Worm (Caenorhabditis elegans): Measurements from ENCODE around the gene K12D9.1.
A peak's percentile ranks its signal among the peaks of the same experiment; 100 is the strongest.

Gene K12D9.1

ce11 chrV:3005964-3006363 lies 8.3 kb upstream of the K12D9.1 start, which contains the start of gene srw-112:
Gene srw-112, minus strand, starts transcription at chrV:3006064.
- TF ChIP-seq hmg-11 (tag; optimal IDR thresholded peaks at IDR 0.05) (no peak), R02D3.7 (tag; optimal IDR thresholded peaks at IDR 0.05) (no peak), skn-1 (tag; optimal IDR thresholded peaks at IDR 0.05) (no peak), nhr-25 (tag; optimal IDR thresholded peaks at IDR 0.05) (no peak), mml-1 (tag; optimal IDR thresholded peaks at IDR 0.05) (no peak), ztf-4 (tag; optimal IDR thresholded peaks at IDR 0.05) (no peak)

- TF ChIP-seq sea-2 (GFP tag; optimal IDR thresholded peaks at IDR 0.05): no peak
- TF ChIP-seq egl-5 (tag; optimal IDR thresholded peaks at IDR 0.05): no peak
- no peak for TF ChIP-seq elt-2 (tag; optimal IDR thresholded peaks at IDR 0.05)
- no peak for TF ChIP-seq pqm-1 (tag; optimal IDR thresholded peaks at IDR 0.05)
- no peak for TF ChIP-seq ceh-28 (tag; optimal IDR thresholded peaks at IDR 0.05)
- no peak for TF ChIP-seq elt-1 (tag; optimal IDR thresholded peaks at IDR 0.05)
- no peak for TF ChIP-seq ceh-16 (tag; optimal IDR thresholded peaks at IDR 0.05)
- no peak for TF ChIP-seq nhr-12 (tag; optimal IDR thresholded peaks at IDR 0.05)
- TF ChIP-seq ztf-11 (tag; optimal IDR thresholded peaks at IDR 0.05): no peak
Observed at ce11 chrV:3010468-3010867, 3.8 kb upstream of the K12D9.1 start, which contains the start of gene srw-136. Gene srw-136, minus strand, starts transcription at chrV:3010568.

ce11 chrV:3011394-3011793 lies 2.9 kb upstream of the K12D9.1 start, which contains the start of gene srw-135:
Gene srw-135, minus strand, starts transcription at chrV:3011494.
- no peak for TF ChIP-seq ama-1 (optimal IDR thresholded peaks at IDR 0.05)
- TF ChIP-seq pha-4 (tag; optimal IDR thresholded peaks at IDR 0.05): no peak
- TF ChIP-seq nhr-77 (tag; optimal IDR thresholded peaks at IDR 0.05): no peak
- no peak for TF ChIP-seq lin-39 (tag; optimal IDR thresholded peaks at IDR 0.05)
- TF ChIP-seq jun-1 (tag; optimal IDR thresholded peaks at IDR 0.05): no peak
- TF ChIP-seq aly-2 (tag; optimal IDR thresholded peaks at IDR 0.05): no peak
- TF ChIP-seq eor-1 (tag; optimal IDR thresholded peaks at IDR 0.05): no peak

ce11 chrV:3017930-3018329 lies 3.6 kb downstream of the K12D9.1 start:
- TF ChIP-seq elt-2 (tag; optimal IDR thresholded peaks at IDR 0.05): no peak
- no peak for TF ChIP-seq egl-27 (tag; optimal IDR thresholded peaks at IDR 0.05)
- no peak for TF ChIP-seq lsy-12 (tag; optimal IDR thresholded peaks at IDR 0.05)
- no peak for TF ChIP-seq snpc-4 (tag; optimal IDR thresholded peaks at IDR 0.05)
- no peak for TF ChIP-seq nhr-23 (tag; optimal IDR thresholded peaks at IDR 0.05)
- TF ChIP-seq eor-1 (tag; optimal IDR thresholded peaks at IDR 0.05): no peak
- TF ChIP-seq pqm-1 (tag; optimal IDR thresholded peaks at IDR 0.05): no peak

ce11 chrV:3021306-3021705 lies 7.0 kb downstream of the K12D9.1 start, which contains the start of gene irld-12:
Gene irld-12, minus strand, starts transcription at chrV:3021406.
- no peak for TF ChIP-seq ceh-82 (tag; optimal IDR thresholded peaks at IDR 0.05)
- TF ChIP-seq pha-4 (tag; optimal IDR thresholded peaks at IDR 0.05): no peak
- TF ChIP-seq egl-27 (tag; optimal IDR thresholded peaks at IDR 0.05): no peak
- no peak for TF ChIP-seq ztf-4 (tag; optimal IDR thresholded peaks at IDR 0.05)
- no peak for TF ChIP-seq egl-5 (tag; optimal IDR thresholded peaks at IDR 0.05)
- TF ChIP-seq lsy-12 (tag; optimal IDR thresholded peaks at IDR 0.05): no peak
- no peak for TF ChIP-seq nhr-77 (tag; optimal IDR thresholded peaks at IDR 0.05)
- TF ChIP-seq pqm-1 (tag; optimal IDR thresholded peaks at IDR 0.05): no peak
- no peak for TF ChIP-seq hmg-11 (tag; optimal IDR thresholded peaks at IDR 0.05)
- TF ChIP-seq nhr-12 (tag; optimal IDR thresholded peaks at IDR 0.05): no peak

ce11 chrV:3024274-3024673 lies 10.0 kb downstream of the K12D9.1 start, which contains the start of gene asp-8:
Gene asp-8, plus strand, starts transcription at chrV:3024549.
- TF ChIP-seq egl-5 (tag; optimal IDR thresholded peaks at IDR 0.05) (no peak), elt-2 (tag; optimal IDR thresholded peaks at IDR 0.05) (peak; percentile 54)

- no peak for TF ChIP-seq egl-5 (tag; optimal IDR thresholded peaks at IDR 0.05)
- TF ChIP-seq sea-2 (GFP tag; optimal IDR thresholded peaks at IDR 0.05): no peak
- peak; percentile 15 for TF ChIP-seq elt-2 (tag; optimal IDR thresholded peaks at IDR 0.05)
Observed at ce11 chrV:3028205-3028604, 13.9 kb downstream of the K12D9.1 start, which contains the start of gene asp-7. Gene asp-7, plus strand, starts transcription at chrV:3028285.

ce11 chrV:3032343-3032742 lies 18.1 kb downstream of the K12D9.1 start, which contains the start of gene irld-38:
Gene irld-38, minus strand, starts transcription at chrV:3032443.
- no peak for TF ChIP-seq ama-1 (optimal IDR thresholded peaks at IDR 0.05)
- no peak for TF ChIP-seq lin-39 (tag; optimal IDR thresholded peaks at IDR 0.05)
- TF ChIP-seq ceh-82 (tag; optimal IDR thresholded peaks at IDR 0.05): no peak
- TF ChIP-seq nhr-11 (tag; optimal IDR thresholded peaks at IDR 0.05): no peak
- TF ChIP-seq ceh-28 (tag; optimal IDR thresholded peaks at IDR 0.05): no peak
- TF ChIP-seq ztf-11 (tag; optimal IDR thresholded peaks at IDR 0.05): no peak
- no peak for TF ChIP-seq skn-1 (tag; optimal IDR thresholded peaks at IDR 0.05)
- TF ChIP-seq ZK546.5 (tag; optimal IDR thresholded peaks at IDR 0.05): no peak
- TF ChIP-seq jun-1 (tag; optimal IDR thresholded peaks at IDR 0.05): no peak
- TF ChIP-seq unc-39 (tag; optimal IDR thresholded peaks at IDR 0.05): no peak
- no peak for TF ChIP-seq fkh-2 (tag; optimal IDR thresholded peaks at IDR 0.05)
- TF ChIP-seq nhr-67 (tag; optimal IDR thresholded peaks at IDR 0.05): no peak
- TF ChIP-seq hmg-11 (tag; optimal IDR thresholded peaks at IDR 0.05): no peak
- no peak for TF ChIP-seq mdl-1 (tag; optimal IDR thresholded peaks at IDR 0.05)
- TF ChIP-seq fkh-10 (GFP tag; optimal IDR thresholded peaks at IDR 0.05): no peak

Data from whole organism, L3 larva.